Worm (Caenorhabditis elegans) whole organism, young adult: ENCODE results near the gene msp-78.

Experiments used
- C06A6.2 ChIP-seq: fragments of 200-800 bp; sonication (Bioruptor generic); conservative IDR thresholded peaks from 2 replicates; pipeline ENCODE4 v1.3.6; 2022; ENCODE audit warnings: missing genetic modification characterization, missing compliant biosample characterization
- F22D6.2 ChIP-seq: sonication (generic microtip); optimal IDR thresholded peaks from 2 replicates; lab custom pipeline; 2016; ENCODE audit warnings: mild to moderate bottlenecking, missing genetic modification characterization, missing compliant biosample characterization
- F39B2.1 ChIP-seq: fragments of 200-800 bp; sonication (Bioruptor generic); IDR thresholded peaks from 2 replicates; pipeline ENCODE4 v1.3.6; 2022; ENCODE audit warnings: missing genetic modification reagents, missing genetic modification characterization, missing compliant biosample characterization
- F55B11.4 ChIP-seq: sonication (generic microtip); optimal IDR thresholded peaks from 2 replicates; lab custom pipeline; 2016; ENCODE audit warnings: missing compliant biosample characterization, missing genetic modification characterization, borderline replicate concordance; ENCODE audit not compliant: insufficient read depth
- K11D2.4 ChIP-seq: fragments of 200-800 bp; sonication (Bioruptor generic); IDR thresholded peaks from 2 replicates; pipeline ENCODE4 v1.3.6; 2022; ENCODE audit warnings: missing genetic modification reagents, missing genetic modification characterization, missing compliant biosample characterization
- T07F8.4 ChIP-seq: sonication (generic microtip); optimal IDR thresholded peaks from 2 replicates; lab custom pipeline; 2016; ENCODE audit warnings: mild to moderate bottlenecking, missing genetic modification characterization, moderate library complexity, missing compliant biosample characterization
- Y53G8AR.9 ChIP-seq: fragments of 200-800 bp; sonication (Bioruptor generic); conservative IDR thresholded peaks from 2 replicates; pipeline ENCODE4 v1.3.6; 2022; ENCODE audit warnings: missing genetic modification reagents, missing genetic modification characterization, missing compliant biosample characterization
- Y79H2A.3 ChIP-seq: fragments of 200-800 bp; sonication (Bioruptor generic); conservative IDR thresholded peaks from 2 replicates; pipeline ENCODE4 v1.3.6; 2022; ENCODE audit warnings: missing genetic modification reagents, missing genetic modification characterization, missing compliant biosample characterization
- ZK185.1 ChIP-seq: sonication (generic microtip); optimal IDR thresholded peaks from 2 replicates; lab custom pipeline; 2016; ENCODE audit warnings: mild to moderate bottlenecking, missing genetic modification characterization, missing compliant biosample characterization; ENCODE audit not compliant: poor library complexity, severe bottlenecking
- akir-1 ChIP-seq: fragments of 200-800 bp; sonication (Bioruptor generic); optimal IDR thresholded peaks from 2 replicates; lab custom pipeline; 2018; ENCODE audit warnings: mild to moderate bottlenecking, missing genetic modification characterization, moderate library complexity, missing compliant biosample characterization
- ama-1 ChIP-seq, 3 experiments: fragments of 150-350 bp in 1 of 3; sonication (generic microtip) in 2 of 3; optimal IDR thresholded peaks; 2 replicates each; lab custom pipeline; 2014 to 2018; ENCODE audit warnings: missing biosample characterization in 2 of 3, missing genetic modification characterization in 2 of 3, missing genetic modification reagents in 2 of 3
- aptf-3 ChIP-seq: fragments of 200-800 bp; sonication (Bioruptor generic); IDR thresholded peaks from 2 replicates; pipeline ENCODE4 v1.3.6; 2022; ENCODE audit warnings: missing genetic modification characterization, missing compliant biosample characterization
- atf-7 ChIP-seq: sonication (generic microtip); optimal IDR thresholded peaks from 2 replicates; lab custom pipeline; 2017; ENCODE audit warnings: mild to moderate bottlenecking, missing genetic modification characterization, missing compliant biosample characterization
- athp-1 ChIP-seq: sonication (generic microtip); optimal IDR thresholded peaks from 2 replicates; lab custom pipeline; 2017; ENCODE audit warnings: mild to moderate bottlenecking, missing genetic modification characterization, missing compliant biosample characterization
- attf-3 ChIP-seq: fragments of 200-800 bp; sonication (Bioruptor generic); conservative IDR thresholded peaks from 2 replicates; pipeline ENCODE4 v1.3.6; 2022; ENCODE audit warnings: missing genetic modification reagents, missing genetic modification characterization, missing compliant biosample characterization
- bed-2 ChIP-seq: fragments of 200-800 bp; sonication (Bioruptor generic); IDR thresholded peaks from 2 replicates; pipeline ENCODE4 v1.3.6; 2022; ENCODE audit warnings: missing genetic modification reagents, missing genetic modification characterization, missing compliant biosample characterization
- ccch-3 ChIP-seq: fragments of 200-800 bp; sonication (Bioruptor generic); optimal IDR thresholded peaks from 2 replicates; lab custom pipeline; 2018; ENCODE audit warnings: mild to moderate bottlenecking, missing genetic modification characterization, missing compliant biosample characterization
- ceh-58 ChIP-seq: fragments of 200-800 bp; sonication (Bioruptor generic); IDR thresholded peaks from 2 replicates; pipeline ENCODE4 v1.3.6; 2022; ENCODE audit warnings: missing genetic modification characterization, missing compliant biosample characterization
- ceh-91 ChIP-seq: fragments of 200-800 bp; sonication (Bioruptor generic); IDR thresholded peaks from 2 replicates; pipeline ENCODE4 v1.3.6; 2022; ENCODE audit warnings: missing genetic modification reagents, missing genetic modification characterization, missing compliant biosample characterization
- chd-7 ChIP-seq: sonication (generic microtip); optimal IDR thresholded peaks from 2 replicates; lab custom pipeline; 2016; ENCODE audit warnings: mild to moderate bottlenecking, missing genetic modification characterization, moderate library complexity, missing compliant biosample characterization
- dpff-1 ChIP-seq: sonication (generic microtip); optimal IDR thresholded peaks from 2 replicates; lab custom pipeline; 2017; ENCODE audit warnings: mild to moderate bottlenecking, missing genetic modification characterization, missing compliant biosample characterization
- efl-1 ChIP-seq: fragments of 150-350 bp; optimal IDR thresholded peaks from 2 replicates; lab custom pipeline; 2014; ENCODE audit warnings: missing biosample characterization, missing genetic modification reagents, missing genetic modification characterization
- egl-44 ChIP-seq: fragments of 200-800 bp; sonication (Bioruptor generic); IDR thresholded peaks from 2 replicates; pipeline ENCODE4 v1.3.6; 2022; ENCODE audit warnings: missing genetic modification reagents, missing genetic modification characterization, missing compliant biosample characterization
- ets-4 ChIP-seq: fragments of 200-800 bp; sonication (Bioruptor generic); optimal IDR thresholded peaks from 2 replicates; lab custom pipeline; 2018; ENCODE audit warnings: mild to moderate bottlenecking, missing genetic modification characterization, missing compliant biosample characterization
- him-1 ChIP-seq: sonication (generic microtip); optimal IDR thresholded peaks from 2 replicates; lab custom pipeline; 2016; ENCODE audit warnings: missing genotype, missing genetic modification reagents, missing genetic modification characterization, missing compliant biosample characterization
- hlh-12 ChIP-seq: sonication (generic microtip); optimal IDR thresholded peaks from 2 replicates; lab custom pipeline; 2016; ENCODE audit warnings: missing genetic modification characterization, missing compliant biosample characterization
- hmg-1.2 ChIP-seq: fragments of 200-800 bp; sonication (Bioruptor generic); IDR thresholded peaks from 2 replicates; pipeline ENCODE4 v1.3.6; 2022; ENCODE audit warnings: missing genetic modification reagents, missing genetic modification characterization, missing compliant biosample characterization
- hmg-20 ChIP-seq: fragments of 200-800 bp; sonication (Bioruptor generic); IDR thresholded peaks from 2 replicates; pipeline ENCODE4 v1.3.6; 2022; ENCODE audit warnings: missing genetic modification reagents, missing genetic modification characterization, missing compliant biosample characterization
- let-526 ChIP-seq: fragments of 200-800 bp; sonication (Bioruptor generic); IDR thresholded peaks from 2 replicates; pipeline ENCODE4 v1.3.6; 2022; ENCODE audit warnings: missing genetic modification reagents, missing genetic modification characterization, missing compliant biosample characterization
- lin-40 ChIP-seq: sonication (generic microtip); optimal IDR thresholded peaks from 2 replicates; lab custom pipeline; 2016; ENCODE audit warnings: missing genetic modification characterization, mild to moderate bottlenecking, missing compliant biosample characterization, missing genotype, missing genetic modification reagents
- madf-3 ChIP-seq: fragments of 200-800 bp; sonication (Bioruptor generic); IDR thresholded peaks from 2 replicates; pipeline ENCODE4 v1.3.6; 2022; ENCODE audit warnings: missing genetic modification reagents, missing genetic modification characterization, missing compliant biosample characterization
- madf-6 ChIP-seq: fragments of 200-800 bp; sonication (Bioruptor generic); IDR thresholded peaks from 2 replicates; pipeline ENCODE4 v1.3.6; 2022; ENCODE audit warnings: missing genetic modification reagents, missing genetic modification characterization, missing compliant biosample characterization
- mcd-1 ChIP-seq: fragments of 200-800 bp; sonication (Bioruptor generic); IDR thresholded peaks from 2 replicates; pipeline ENCODE4 v1.3.6; 2022; ENCODE audit warnings: missing genetic modification reagents, missing genetic modification characterization, missing compliant biosample characterization
- nfya-1 ChIP-seq: sonication (generic microtip); optimal IDR thresholded peaks from 2 replicates; lab custom pipeline; 2017; ENCODE audit warnings: antibody characterized with exemption, missing compliant biosample characterization, missing genetic modification characterization, borderline replicate concordance; ENCODE audit not compliant: insufficient read depth
- nfyb-1 ChIP-seq: fragments of 200-800 bp; sonication (Bioruptor generic); IDR thresholded peaks from 2 replicates; pipeline ENCODE4 v1.3.6; 2022; ENCODE audit warnings: missing genetic modification reagents, missing genetic modification characterization, missing compliant biosample characterization
- nhr-120 ChIP-seq: fragments of 200-800 bp; sonication (Bioruptor generic); IDR thresholded peaks from 2 replicates; pipeline ENCODE4 v1.3.6; 2022; ENCODE audit warnings: missing genetic modification characterization, missing compliant biosample characterization
- nhr-27 ChIP-seq: fragments of 200-800 bp; sonication (Bioruptor generic); optimal IDR thresholded peaks from 2 replicates; lab custom pipeline; 2018; ENCODE audit warnings: mild to moderate bottlenecking, missing genetic modification characterization, moderate library complexity, missing compliant biosample characterization
- nhr-80 ChIP-seq: sonication (generic microtip); optimal IDR thresholded peaks from 2 replicates; lab custom pipeline; 2016; ENCODE audit warnings: missing genetic modification characterization, missing compliant biosample characterization
- pbrm-1 ChIP-seq: fragments of 200-800 bp; sonication (Bioruptor generic); IDR thresholded peaks from 2 replicates; pipeline ENCODE4 v1.3.6; 2022; ENCODE audit warnings: missing genetic modification reagents, missing genetic modification characterization, missing compliant biosample characterization
- rpc-1 ChIP-seq, 2 experiments: fragments of 150-350 bp in 1 of 2; sonication (generic microtip) in 1 of 2; optimal IDR thresholded peaks; 2 replicates each; lab custom pipeline; 2014 to 2018; ENCODE audit warnings: missing biosample characterization in 1 of 2, missing genetic modification characterization in 1 of 2, missing genetic modification reagents in 1 of 2, missing genotype in 1 of 2
- snpc-4 ChIP-seq, 5 experiments: fragments of 150-350 bp in 1 of 5; sonication (generic microtip) in 4 of 5; optimal IDR thresholded peaks; 2 replicates each; lab custom pipeline; 2014 to 2018; ENCODE audit warnings: missing genetic modification characterization in 5 of 5, missing biosample characterization in 3 of 5, antibody characterized with exemption in 2 of 5, mild to moderate bottlenecking in 2 of 5, missing compliant biosample characterization in 2 of 5, missing genotype in 2 of 5, moderate library complexity in 2 of 5, missing genetic modification reagents in 1 of 5
- tbx-9 ChIP-seq: sonication (generic microtip); optimal IDR thresholded peaks from 2 replicates; lab custom pipeline; 2016; ENCODE audit warnings: borderline replicate concordance, missing genetic modification characterization, inconsistent platforms, missing compliant biosample characterization
- tlf-1 ChIP-seq: fragments of 200-800 bp; sonication (Bioruptor generic); optimal IDR thresholded peaks from 2 replicates; lab custom pipeline; 2018; ENCODE audit warnings: mild to moderate bottlenecking, missing genetic modification characterization, missing compliant biosample characterization
- unc-62 ChIP-seq: fragments of 150-350 bp; optimal IDR thresholded peaks from 2 replicates; lab custom pipeline; 2014; ENCODE audit warnings: missing biosample characterization, missing genetic modification reagents, missing genetic modification characterization
- zfh-2 ChIP-seq: fragments of 200-800 bp; sonication (Bioruptor generic); conservative IDR thresholded peaks from 2 replicates; pipeline ENCODE4 v1.3.6; 2022; ENCODE audit warnings: missing genetic modification reagents, missing genetic modification characterization, missing compliant biosample characterization
- zim-3 ChIP-seq: sonication (generic microtip); optimal IDR thresholded peaks from 2 replicates; lab custom pipeline; 2017; ENCODE audit warnings: mild to moderate bottlenecking, missing genetic modification characterization, moderate library complexity, missing compliant biosample characterization
- ztf-3 ChIP-seq: fragments of 200-800 bp; sonication (Bioruptor generic); optimal IDR thresholded peaks from 2 replicates; lab custom pipeline; 2018; ENCODE audit warnings: mild to moderate bottlenecking, missing genetic modification characterization, missing compliant biosample characterization
- ztf-6 ChIP-seq: fragments of 200-800 bp; sonication (Bioruptor generic); IDR thresholded peaks from 2 replicates; pipeline ENCODE4 v1.3.6; 2022; ENCODE audit warnings: missing genetic modification reagents, missing genetic modification characterization, missing compliant biosample characterization

Gene msp-78

ce11 chrIV:9739001-9739400 lies 30.8 kb upstream of the msp-78 start (continued):
- TF ChIP-seq efl-1 (peak; percentile 33), aptf-3 (GFP tag; lab: Robert Waterston, UW) (no peak), bed-2 (GFP tag; lab: Robert Waterston, UW) (no peak), nhr-120 (no peak), Y53G8AR.9 (GFP tag; lab: Robert Waterston, UW) (0 out of 2 replicates have a peak, but pooled peaks have one; percentile 65), athp-1 (tag; lab: Kevin White, UChicago) (no peak), nfya-1 (tag; lab: Kevin White, UChicago) (no peak), hmg-1.2 (GFP tag; lab: Robert Waterston, UW) (peak; percentile 36), dpff-1 (no peak), ztf-6 (GFP tag; lab: Robert Waterston, UW) (no peak), him-1 (tag; lab: Kevin White, UChicago) (peak; percentile 35), ceh-58 (GFP tag; lab: Robert Waterston, UW) (no peak), zfh-2 (GFP tag; lab: Robert Waterston, UW) (no peak), chd-7 (tag; lab: Kevin White, UChicago) (no peak), F22D6.2 (tag; lab: Kevin White, UChicago) (no peak), nhr-27 (tag; lab: Kevin White, UChicago) (no peak), ets-4 (GFP tag; lab: Kevin White, UChicago) (no peak), ztf-3 (GFP tag; lab: Kevin White, UChicago) (no peak), hlh-12 (tag; lab: Kevin White, UChicago) (no peak), hmg-20 (no peak; the same call in 1 of the 2 replicates), C06A6.2 (no peak), atf-7 (no peak), K11D2.4 (GFP tag; lab: Robert Waterston, UW) (no peak), tbx-9 (tag; lab: Kevin White, UChicago) (peak; percentile 48), ccch-3 (GFP tag; lab: Kevin White, UChicago) (no peak), akir-1 (GFP tag; lab: Kevin White, UChicago) (no peak), ceh-91 (GFP tag; lab: Robert Waterston, UW) (no peak), pbrm-1 (GFP tag; lab: Robert Waterston, UW) (no peak), madf-6 (peak; percentile 71), F39B2.1 (GFP tag; lab: Robert Waterston, UW) (0 out of 2 replicates have a peak, but pooled peaks have one; percentile 34), egl-44 (GFP tag; lab: Robert Waterston, UW) (no peak), let-526 (GFP tag; lab: Robert Waterston, UW) (no peak), nhr-80 (no peak), lin-40 (no peak), nfyb-1 (GFP tag; lab: Robert Waterston, UW) (peak; percentile 67; the same call in 1 of the 2 replicates), T07F8.4 (tag; lab: Kevin White, UChicago) (no peak), snpc-4 (GFP tag; optimal IDR thresholded peaks at IDR 0.05; lab: Kevin White, UChicago) (peak; percentile 40), snpc-4 (tag; optimal IDR thresholded peaks at IDR 0.05; lab: Kevin White, UChicago) (peak in 2 of 4 experiments; percentile 16 to 53), tlf-1 (GFP tag; lab: Kevin White, UChicago) (peak; percentile 59), zim-3 (tag; lab: Kevin White, UChicago) (no peak), Y79H2A.3 (GFP tag; lab: Robert Waterston, UW) (0 out of 2 replicates have a peak, but pooled peaks have one; percentile 49), F55B11.4 (tag; lab: Kevin White, UChicago) (no peak), rpc-1 (optimal IDR thresholded peaks at IDR 0.05; lab: Kevin White, UChicago) (no peak), rpc-1 (tag; optimal IDR thresholded peaks at IDR 0.05; lab: Kevin White, UChicago) (no peak), ZK185.1 (tag; lab: Kevin White, UChicago) (no peak), unc-62 (no peak), ama-1 (optimal IDR thresholded peaks at IDR 0.05; lab: Kevin White, UChicago) (no peak), ama-1 (GFP tag; optimal IDR thresholded peaks at IDR 0.05; lab: Kevin White, UChicago) (peak in 1 of 2 experiments; percentile 22), attf-3 (GFP tag; lab: Robert Waterston, UW) (no peak), madf-3 (GFP tag; lab: Robert Waterston, UW) (peak; percentile 5; the same call in 1 of the 2 replicates), mcd-1 (no peak)
